Worm (Caenorhabditis elegans) whole organism, L2 larva: ENCODE measurements around the gene immp-1.

Experiments used
- C34F6.9 ChIP-seq: fragments of 150-350 bp; optimal IDR thresholded peaks from 2 replicates; lab custom pipeline; 2014; ENCODE audit warnings: missing biosample characterization, missing genetic modification characterization
- F13H6.1 ChIP-seq: sonication (generic microtip); optimal IDR thresholded peaks from 2 replicates; lab custom pipeline; 2016; ENCODE audit warnings: missing genetic modification characterization, missing compliant biosample characterization
- R02D3.7 ChIP-seq: fragments of 150-350 bp; optimal IDR thresholded peaks from 2 replicates; lab custom pipeline; 2014; ENCODE audit warnings: missing biosample characterization, missing genetic modification characterization
- Y55F3AM.14 ChIP-seq: fragments of 200-800 bp; sonication (Bioruptor generic); optimal IDR thresholded peaks from 2 replicates; lab custom pipeline; 2018; ENCODE audit warnings: mild to moderate bottlenecking, missing genetic modification characterization, missing compliant biosample characterization
- ZK546.5 ChIP-seq: sonication (generic microtip); optimal IDR thresholded peaks from 2 replicates; lab custom pipeline; 2017; ENCODE audit warnings: missing biosample characterization, missing genetic modification characterization
- alr-1 ChIP-seq: fragments of 150-350 bp; optimal IDR thresholded peaks from 2 replicates; lab custom pipeline; 2014; ENCODE audit warnings: missing biosample characterization, missing genetic modification characterization
- aly-2 ChIP-seq: fragments of 150-350 bp; optimal IDR thresholded peaks from 2 replicates; lab custom pipeline; 2014; ENCODE audit warnings: missing biosample characterization, missing genetic modification characterization
- ama-1 ChIP-seq: fragments of 150-350 bp; optimal IDR thresholded peaks from 2 replicates; lab custom pipeline; 2018; ENCODE audit warnings: inconsistent platforms
- blmp-1 ChIP-seq: sonication (generic microtip); optimal IDR thresholded peaks from 2 replicates; lab custom pipeline; 2017; ENCODE audit warnings: missing genetic modification characterization, mild to moderate bottlenecking, missing compliant biosample characterization, antibody characterized with exemption, moderate library complexity; ENCODE audit not compliant: insufficient read depth
- ceh-16 ChIP-seq: fragments of 150-350 bp; optimal IDR thresholded peaks from 2 replicates; lab custom pipeline; 2014; ENCODE audit warnings: missing biosample characterization, missing genetic modification characterization
- dmd-4 ChIP-seq: sonication (generic microtip); optimal IDR thresholded peaks from 2 replicates; lab custom pipeline; 2017; ENCODE audit warnings: missing biosample characterization, missing genetic modification characterization
- egl-27 ChIP-seq: sonication (generic microtip); optimal IDR thresholded peaks from 3 replicates; lab custom pipeline; 2017; ENCODE audit warnings: missing biosample characterization, missing genetic modification reagents, missing genetic modification characterization
- elt-1 ChIP-seq: fragments of 150-350 bp; optimal IDR thresholded peaks from 2 replicates; lab custom pipeline; 2014; ENCODE audit warnings: missing biosample characterization, missing genetic modification characterization
- fos-1 ChIP-seq: fragments of 150-350 bp; optimal IDR thresholded peaks from 2 replicates; lab custom pipeline; 2014; ENCODE audit warnings: missing biosample characterization, missing genetic modification characterization
- gmeb-1 ChIP-seq: fragments of 150-350 bp; optimal IDR thresholded peaks from 2 replicates; lab custom pipeline; 2014; ENCODE audit warnings: missing biosample characterization, missing genetic modification characterization
- lin-13 ChIP-seq: fragments of 150-350 bp; optimal IDR thresholded peaks from 2 replicates; lab custom pipeline; 2014; ENCODE audit warnings: missing biosample characterization, missing genetic modification reagents, missing genetic modification characterization
- lsy-2 ChIP-seq, 2 experiments: fragments of 150-350 bp in 1 of 2; sonication (generic microtip) in 1 of 2; optimal IDR thresholded peaks; 2 replicates each; lab custom pipeline; 2014 to 2017; ENCODE audit warnings: missing biosample characterization in 2 of 2, missing genetic modification characterization in 2 of 2
- mab-5 ChIP-seq: fragments of 150-350 bp; optimal IDR thresholded peaks from 2 replicates; lab custom pipeline; 2014; ENCODE audit warnings: missing biosample characterization, missing genetic modification characterization
- mbf-1 ChIP-seq: sonication (generic microtip); optimal IDR thresholded peaks from 2 replicates; lab custom pipeline; 2017; ENCODE audit warnings: missing biosample characterization, missing genetic modification characterization
- mdl-1 ChIP-seq, 2 experiments: fragments of 150-350 bp in 1 of 2; sonication (generic microtip) in 1 of 2; optimal IDR thresholded peaks; 2 replicates each; lab custom pipeline; 2017; ENCODE audit warnings: missing biosample characterization in 2 of 2, missing genetic modification characterization in 2 of 2
- nhr-10 ChIP-seq: sonication (generic microtip); optimal IDR thresholded peaks from 2 replicates; lab custom pipeline; 2017; ENCODE audit warnings: missing biosample characterization, missing genetic modification characterization
- nhr-11 ChIP-seq: fragments of 150-350 bp; optimal IDR thresholded peaks from 2 replicates; lab custom pipeline; 2014; ENCODE audit warnings: missing biosample characterization, missing genetic modification characterization
- nhr-12 ChIP-seq: fragments of 150-350 bp; optimal IDR thresholded peaks from 2 replicates; lab custom pipeline; 2014; ENCODE audit warnings: missing biosample characterization, missing genetic modification characterization
- nhr-129 ChIP-seq: fragments of 150-350 bp; optimal IDR thresholded peaks from 2 replicates; lab custom pipeline; 2014; ENCODE audit warnings: missing biosample characterization, missing genetic modification characterization
- nhr-21 ChIP-seq: fragments of 150-350 bp; optimal IDR thresholded peaks from 2 replicates; lab custom pipeline; 2014; ENCODE audit warnings: missing biosample characterization, missing genetic modification characterization
- nhr-23 ChIP-seq: fragments of 150-350 bp; optimal IDR thresholded peaks from 2 replicates; lab custom pipeline; 2014; ENCODE audit warnings: missing biosample characterization, missing genetic modification reagents, missing genetic modification characterization
- nhr-237 ChIP-seq: fragments of 150-350 bp; optimal IDR thresholded peaks from 2 replicates; lab custom pipeline; 2014; ENCODE audit warnings: missing biosample characterization, missing genetic modification characterization
- nhr-25 ChIP-seq: fragments of 150-350 bp; sonication (generic microtip); optimal IDR thresholded peaks from 3 replicates; lab custom pipeline; 2014; ENCODE audit warnings: missing biosample characterization, missing genetic modification characterization
- peb-1 ChIP-seq: fragments of 150-350 bp; optimal IDR thresholded peaks from 2 replicates; lab custom pipeline; 2014; ENCODE audit warnings: missing biosample characterization, missing genetic modification characterization
- sem-4 ChIP-seq: fragments of 150-350 bp; optimal IDR thresholded peaks from 2 replicates; lab custom pipeline; 2014; ENCODE audit warnings: missing biosample characterization, missing genetic modification reagents, missing genetic modification characterization
- skn-1 ChIP-seq: sonication (generic microtip); optimal IDR thresholded peaks from 2 replicates; lab custom pipeline; 2017; ENCODE audit warnings: missing biosample characterization, missing genetic modification characterization
- sma-9 ChIP-seq, 2 experiments: fragments of 150-350 bp in 1 of 2; sonication (generic microtip) in 1 of 2; optimal IDR thresholded peaks; 2 replicates each; lab custom pipeline; 2014 to 2016; ENCODE audit warnings: missing genetic modification characterization in 2 of 2, mild to moderate bottlenecking in 1 of 2, missing biosample characterization in 1 of 2, missing compliant biosample characterization in 1 of 2, missing genetic modification reagents in 1 of 2, moderate library complexity in 1 of 2
- unc-39 ChIP-seq: fragments of 150-350 bp; optimal IDR thresholded peaks from 2 replicates; lab custom pipeline; 2014; ENCODE audit warnings: missing biosample characterization, missing genetic modification characterization
- unc-55 ChIP-seq: fragments of 150-350 bp; sonication (generic microtip); optimal IDR thresholded peaks from 3 replicates; lab custom pipeline; 2014; ENCODE audit warnings: missing biosample characterization, missing genetic modification reagents, missing genetic modification characterization
- unc-62 ChIP-seq: fragments of 150-350 bp; optimal IDR thresholded peaks from 2 replicates; lab custom pipeline; 2014; ENCODE audit warnings: missing biosample characterization, missing genetic modification reagents, missing genetic modification characterization
- zag-1 ChIP-seq: fragments of 150-350 bp; optimal IDR thresholded peaks from 2 replicates; lab custom pipeline; 2014; ENCODE audit warnings: missing biosample characterization, missing genetic modification characterization
- ztf-11 ChIP-seq: sonication (generic microtip); optimal IDR thresholded peaks from 2 replicates; lab custom pipeline; 2017; ENCODE audit warnings: missing biosample characterization, missing genetic modification characterization
- ztf-4 ChIP-seq: fragments of 150-350 bp; optimal IDR thresholded peaks from 2 replicates; lab custom pipeline; 2014; ENCODE audit warnings: missing biosample characterization, missing genetic modification characterization

Gene immp-1

DNA sequence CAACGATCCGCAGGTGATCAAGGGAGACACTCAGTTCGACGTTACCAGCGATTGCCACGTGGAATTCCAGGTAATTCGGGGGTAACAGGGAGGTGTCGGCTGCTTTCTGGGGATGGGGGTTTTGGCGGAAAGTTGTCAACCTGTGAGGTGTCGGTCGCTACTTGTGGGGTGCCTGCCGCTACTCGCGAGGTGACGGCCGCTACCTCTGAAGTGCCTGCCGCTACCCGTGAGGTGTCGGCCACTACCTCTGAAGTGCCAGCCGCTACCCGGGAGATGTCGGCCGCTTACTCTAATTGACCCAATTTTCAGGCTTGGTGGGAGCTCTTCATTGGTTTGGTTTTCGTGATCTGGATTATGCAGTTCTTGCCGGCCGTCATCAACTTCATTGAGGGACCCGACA, 43.9 kb upstream of the immp-1 start:
- TF ChIP-seq F13H6.1 (no peak), dmd-4 (tag; lab: Kevin White, UChicago) (no peak), ama-1 (no peak), zag-1 (no peak), ztf-4 (no peak), nhr-10 (tag; lab: Kevin White, UChicago) (no peak), unc-55 (GFP tag; lab: Kevin White, UChicago) (no peak), sma-9 (GFP tag; optimal IDR thresholded peaks at IDR 0.05; lab: Kevin White, UChicago) (no peak), sma-9 (tag; optimal IDR thresholded peaks at IDR 0.05; lab: Kevin White, UChicago) (no peak), lin-13 (GFP tag; lab: Kevin White, UChicago) (no peak), aly-2 (tag; lab: Kevin White, UChicago) (no peak), nhr-129 (tag; lab: Kevin White, UChicago) (no peak), ztf-11 (tag; lab: Kevin White, UChicago) (no peak), unc-39 (no peak), blmp-1 (tag; lab: Kevin White, UChicago) (no peak), nhr-12 (tag; lab: Kevin White, UChicago) (no peak)

DNA sequence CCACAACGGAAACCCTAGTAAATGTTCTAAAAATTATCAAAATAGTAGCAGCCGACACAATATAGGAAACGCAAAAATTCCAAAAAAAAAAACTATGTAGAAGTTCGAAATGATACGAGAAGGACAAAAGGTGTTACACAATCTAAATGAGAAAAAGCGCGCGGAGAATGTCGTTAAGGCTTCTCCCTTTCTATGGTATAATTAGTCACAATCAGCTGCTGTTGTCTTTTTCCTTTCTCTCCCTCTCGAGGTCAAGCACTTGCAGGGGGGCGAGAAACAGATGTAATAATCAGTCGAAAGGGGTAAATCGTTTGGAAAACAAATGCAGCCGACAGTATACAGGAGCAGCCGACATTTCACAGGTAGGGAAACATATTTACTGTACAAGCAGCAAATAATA, 43.3 kb upstream of the immp-1 start:
- TF ChIP-seq mbf-1 (no peak), F13H6.1 (no peak), nhr-25 (tag; lab: Kevin White, UChicago) (no peak), nhr-23 (no peak), zag-1 (no peak), ama-1 (no peak), R02D3.7 (tag; lab: Kevin White, UChicago) (no peak), ztf-11 (tag; lab: Kevin White, UChicago) (no peak), egl-27 (tag; lab: Kevin White, UChicago) (no peak), alr-1 (no peak), ceh-16 (no peak), nhr-129 (tag; lab: Kevin White, UChicago) (no peak), peb-1 (tag; lab: Kevin White, UChicago) (no peak), ZK546.5 (tag; lab: Kevin White, UChicago) (no peak), fos-1 (no peak), C34F6.9 (tag; lab: Kevin White, UChicago) (no peak)

DNA sequence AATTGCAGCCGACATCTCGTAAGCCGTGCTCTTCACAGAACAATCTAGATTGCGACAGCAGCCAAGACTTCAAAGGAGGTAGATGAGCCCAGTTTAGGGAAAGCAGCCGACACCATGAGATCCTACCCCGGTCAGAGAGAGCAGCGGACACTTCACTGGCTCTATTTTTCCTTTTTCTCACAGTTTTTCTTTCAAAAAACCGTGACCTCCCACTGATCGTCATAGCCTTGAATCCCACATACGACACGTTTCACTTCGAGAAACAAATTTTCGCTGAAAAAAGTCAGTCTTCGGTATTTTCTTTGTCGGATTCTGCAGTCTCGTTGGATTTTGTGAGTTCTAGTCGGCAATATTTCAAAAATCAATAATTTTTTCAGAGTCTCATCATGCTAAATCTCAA, 42.7 kb upstream of the immp-1 start, which contains the start of gene Y41C4A.21:
TSS of gene Y41C4A.21 (plus strand) at position 301 of the 400 bp plus-strand sequence.
- TF ChIP-seq egl-27 (tag; lab: Kevin White, UChicago): no peak
- no peak for TF ChIP-seq mab-5 (tag; lab: Kevin White, UChicago)
- TF ChIP-seq nhr-10 (tag; lab: Kevin White, UChicago): no peak
- no peak for TF ChIP-seq elt-1 (tag; lab: Kevin White, UChicago)
- TF ChIP-seq Y55F3AM.14 (GFP tag; lab: Kevin White, UChicago): no peak

DNA sequence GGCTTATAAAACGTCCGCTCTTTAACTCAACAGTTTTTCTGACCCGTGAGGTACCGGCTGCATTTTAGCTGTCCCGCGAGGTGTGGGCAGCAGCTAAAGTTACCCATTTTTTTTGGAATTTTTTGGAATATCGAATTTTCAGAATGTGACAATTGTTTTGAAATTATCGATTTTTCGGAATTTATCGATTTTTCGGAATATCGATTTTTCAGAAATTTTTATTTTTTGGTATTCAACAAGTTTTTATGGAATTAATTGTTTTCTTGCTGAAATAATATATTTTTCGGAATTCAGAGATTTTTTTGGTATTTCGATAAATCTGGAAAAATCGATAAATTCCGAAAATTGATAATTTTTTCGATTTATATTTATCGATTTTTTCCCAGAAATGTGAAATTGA, 41.8 kb upstream of the immp-1 start:
- no peak for TF ChIP-seq zag-1
- TF ChIP-seq peb-1 (tag; lab: Kevin White, UChicago): no peak
- no peak for TF ChIP-seq nhr-11 (tag; lab: Kevin White, UChicago)
- TF ChIP-seq egl-27 (tag; lab: Kevin White, UChicago): no peak
- no peak for TF ChIP-seq ztf-4
- no peak for TF ChIP-seq unc-62 (GFP tag; lab: Kevin White, UChicago)
- no peak for TF ChIP-seq sem-4 (tag; lab: Kevin White, UChicago)
- no peak for TF ChIP-seq C34F6.9 (tag; lab: Kevin White, UChicago)
- TF ChIP-seq mdl-1 (tag; optimal IDR thresholded peaks at IDR 0.05; lab: Kevin White, UChicago): no peak
- TF ChIP-seq lsy-2 (tag; optimal IDR thresholded peaks at IDR 0.05; lab: Kevin White, UChicago): no peak
- TF ChIP-seq elt-1 (tag; lab: Kevin White, UChicago): no peak
- TF ChIP-seq nhr-237: no peak
- TF ChIP-seq nhr-21 (tag; lab: Kevin White, UChicago): no peak
- no peak for TF ChIP-seq gmeb-1 (tag; lab: Kevin White, UChicago)
- no peak for TF ChIP-seq nhr-10 (tag; lab: Kevin White, UChicago)
- TF ChIP-seq skn-1 (tag; lab: Kevin White, UChicago): no peak
- TF ChIP-seq nhr-129 (tag; lab: Kevin White, UChicago): no peak
